Worm (Caenorhabditis elegans) whole organism, mixed stage, embryonic: Measurements from ENCODE around the gene F20D6.5.

ENCODE experiments used
- ceh-43 ChIP-seq: fragments of 200-800 bp; sonication (Bioruptor generic); optimal IDR thresholded peaks from 2 replicates; lab custom pipeline; 2018; ENCODE audit warnings: mild to moderate bottlenecking, missing genetic modification characterization, moderate library complexity, missing compliant biosample characterization
- ceh-83 ChIP-seq: fragments of 200-800 bp; sonication (Bioruptor generic); optimal IDR thresholded peaks from 2 replicates; lab custom pipeline; 2018; ENCODE audit warnings: mild to moderate bottlenecking, missing genetic modification characterization, missing compliant biosample characterization
- ces-1 ChIP-seq: fragments of 150-350 bp; optimal IDR thresholded peaks from 2 replicates; lab custom pipeline; 2014; ENCODE audit warnings: missing biosample characterization, missing genetic modification reagents, missing genetic modification characterization
- mep-1 ChIP-seq: fragments of 150-350 bp; optimal IDR thresholded peaks from 2 replicates; lab custom pipeline; 2017; ENCODE audit warnings: missing biosample characterization, missing genetic modification reagents, missing genetic modification characterization, inconsistent platforms
- nhr-12 ChIP-seq: fragments of 150-350 bp; optimal IDR thresholded peaks from 2 replicates; lab custom pipeline; 2014; ENCODE audit warnings: missing biosample characterization, missing genetic modification characterization
- nhr-237 ChIP-seq: fragments of 150-350 bp; optimal IDR thresholded peaks from 2 replicates; lab custom pipeline; 2014; ENCODE audit warnings: missing biosample characterization, missing genetic modification characterization
- nhr-76 ChIP-seq: sonication (generic microtip); optimal IDR thresholded peaks from 2 replicates; lab custom pipeline; 2017; ENCODE audit warnings: missing biosample characterization, missing genetic modification characterization
- snpc-4 ChIP-seq: fragments of 150-350 bp; optimal IDR thresholded peaks from 2 replicates; lab custom pipeline; 2014; ENCODE audit warnings: missing biosample characterization, missing genetic modification characterization

ce11 chrV:8212816-8213215 is 51.1 kb downstream of the F20D6.5 start:
- TF ChIP-seq nhr-76 (tag; lab: Kevin White, UChicago) (no peak), mep-1 (no peak), snpc-4 (tag; lab: Kevin White, UChicago) (no peak), ceh-83 (GFP tag; lab: Kevin White, UChicago) (no peak), ceh-43 (no peak), ces-1 (GFP tag; lab: Kevin White, UChicago) (no peak), nhr-12 (tag; lab: Kevin White, UChicago) (no peak), nhr-237 (tag; lab: Kevin White, UChicago) (no peak)
